Worm (Caenorhabditis elegans): ENCODE results near the gene wrt-3.

- no peak for TF ChIP-seq fkh-10 (GFP tag; optimal IDR thresholded peaks at IDR 0.05)
- no peak for TF ChIP-seq ama-1 (optimal IDR thresholded peaks at IDR 0.05)
- no peak for TF ChIP-seq elt-3 (tag; optimal IDR thresholded peaks at IDR 0.05)
- TF ChIP-seq snpc-4 (tag; optimal IDR thresholded peaks at IDR 0.05), result no peak
- TF ChIP-seq lin-39 (tag; optimal IDR thresholded peaks at IDR 0.05), result no peak
These were observed 9.8 kb downstream of the wrt-3 start, which contains the start of gene F38E11.6 for ce11 chrIV:9467418-9467817.
